Worm (Caenorhabditis elegans): ENCODE data around the gene K09E4.3.

ce11 chrII:14136302-14136701 lies 9.6 kb upstream of the K09E4.3 start:
- TF ChIP-seq dpl-1 (GFP tag; optimal IDR thresholded peaks at IDR 0.05) (no peak), pha-4 (GFP tag; IDR thresholded peaks at IDR 0.05) (no peak), pha-4 (tag; optimal IDR thresholded peaks at IDR 0.05) (no peak), aly-2 (tag; optimal IDR thresholded peaks at IDR 0.05) (no peak), ama-1 (optimal IDR thresholded peaks at IDR 0.05) (no peak), zip-2 (tag; optimal IDR thresholded peaks at IDR 0.05) (no peak), jun-1 (tag; optimal IDR thresholded peaks at IDR 0.05) (no peak), daf-8 (GFP tag; IDR thresholded peaks at IDR 0.05) (no peak)
